Worm (Caenorhabditis elegans) whole organism, L4/young adult: ENCODE measurements around the gene ZK1320.13.

Source experiments
- dao-5 ChIP-seq: sonication (generic microtip); optimal IDR thresholded peaks from 2 replicates; lab custom pipeline; 2016; ENCODE audit warnings: missing genotype, missing genetic modification characterization, moderate library complexity, missing compliant biosample characterization
- him-1 ChIP-seq: sonication (generic microtip); optimal IDR thresholded peaks from 2 replicates; lab custom pipeline; 2016; ENCODE audit warnings: missing genotype, missing genetic modification reagents, missing genetic modification characterization, missing compliant biosample characterization

DNA sequence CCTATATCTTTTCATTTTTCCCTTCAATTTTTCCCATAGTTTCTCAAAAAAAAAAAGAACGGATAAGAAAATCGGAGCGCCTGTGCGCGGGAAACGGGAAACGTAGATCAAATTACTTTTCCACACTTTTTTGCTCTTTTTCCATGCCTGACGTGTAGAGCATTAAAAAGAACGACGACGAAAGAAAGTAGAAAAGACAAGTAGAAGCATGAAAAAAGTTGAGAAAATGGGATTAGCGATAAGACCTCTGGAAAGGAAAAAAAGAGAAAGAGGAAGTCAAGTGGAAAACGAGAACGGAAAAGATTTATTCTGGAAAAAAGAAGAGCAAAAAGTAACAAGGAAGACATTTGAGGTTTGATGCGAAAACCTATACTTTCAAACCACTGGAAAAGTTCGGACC is 47.9 kb downstream of the ZK1320.13 start:
- TF ChIP-seq him-1 (tag; lab: Kevin White, UChicago) (no peak), dao-5 (tag; lab: Kevin White, UChicago) (no peak)
